Fruit fly (Drosophila melanogaster): ENCODE data around the gene nur.

Gene nur

DNA sequence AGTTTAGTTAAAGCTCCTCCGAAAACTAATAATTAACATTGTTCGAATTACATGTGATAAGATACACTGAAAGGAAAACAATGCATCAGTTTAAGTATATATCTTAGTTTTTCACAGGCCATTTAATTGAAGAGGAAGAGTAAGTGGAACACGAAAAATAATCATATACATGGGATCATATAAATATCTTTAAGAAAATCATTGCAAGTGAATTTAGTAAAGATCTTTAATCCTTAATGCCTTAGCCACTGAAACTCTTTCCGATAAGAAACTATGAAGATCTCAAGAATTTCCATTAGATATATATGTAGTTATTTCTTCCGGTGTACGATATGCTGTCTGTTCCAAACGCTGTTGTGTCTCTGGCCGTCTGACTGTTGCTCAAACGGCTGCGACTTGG lies 42.7 kb downstream of the nur start (continued):
- no peak for TF ChIP-seq CG12744 (GFP tag; optimal IDR thresholded peaks at IDR 0.05)
- no peak for TF ChIP-seq cato (GFP tag; optimal IDR thresholded peaks at IDR 0.05; ENCODE audit: borderline replicate concordance)
- TF ChIP-seq Gsc (GFP tag; IDR thresholded peaks at IDR 0.05): no peak
- TF ChIP-seq Meics (GFP tag; optimal IDR thresholded peaks at IDR 0.05): peak; percentile 47
- peak; percentile 39 for TF ChIP-seq CHES-1-like (GFP tag; optimal IDR thresholded peaks at IDR 0.05)
- TF ChIP-seq Bteb2 (GFP tag; optimal IDR thresholded peaks at IDR 0.05): peak; percentile 52
- peak; percentile 44 for TF ChIP-seq gcm (GFP tag; optimal IDR thresholded peaks at IDR 0.05)
- peak; percentile 59 for TF ChIP-seq Ada2b (GFP tag; IDR thresholded peaks at IDR 0.05)
- TF ChIP-seq zen (tag; optimal IDR thresholded peaks at IDR 0.05): no peak
- TF ChIP-seq tll (GFP tag; optimal IDR thresholded peaks at IDR 0.05): no peak
- no peak for TF ChIP-seq trh (GFP tag; optimal IDR thresholded peaks at IDR 0.05)
- TF ChIP-seq CG8290 (GFP tag; optimal IDR thresholded peaks at IDR 0.05): no peak
- TF ChIP-seq CG8290 (tag; optimal IDR thresholded peaks at IDR 0.05): no peak
- TF ChIP-seq fu2 (GFP tag; optimal IDR thresholded peaks at IDR 0.05): no peak
- TF ChIP-seq CG7556 (GFP tag; optimal IDR thresholded peaks at IDR 0.05): peak; percentile 75
- TF ChIP-seq CG4360 (GFP tag; IDR thresholded peaks at IDR 0.05): no peak
- TF ChIP-seq tap (tag; optimal IDR thresholded peaks at IDR 0.05): peak; percentile 39
- TF ChIP-seq Atf3 (GFP tag; optimal IDR thresholded peaks at IDR 0.05): peak; percentile 17
- TF ChIP-seq Bgb (GFP tag; IDR thresholded peaks at IDR 0.05; ENCODE audit: partially characterized antibody): no peak
- TF ChIP-seq rib (GFP tag; IDR thresholded peaks at IDR 0.05): no peak
- no peak for TF ChIP-seq CG13123 (GFP tag; optimal IDR thresholded peaks at IDR 0.05)
- TF ChIP-seq p53 (GFP tag; optimal IDR thresholded peaks at IDR 0.05): no peak
- no peak for TF ChIP-seq CG1529 (GFP tag; optimal IDR thresholded peaks at IDR 0.05)
- peak; percentile 68 for TF ChIP-seq Sox100B (GFP tag; optimal IDR thresholded peaks at IDR 0.05)
- no peak for TF ChIP-seq CG17186 (GFP tag; optimal IDR thresholded peaks at IDR 0.05)
- peak; percentile 53 for TF ChIP-seq CG1602 (GFP tag; optimal IDR thresholded peaks at IDR 0.05)
- TF ChIP-seq HHEX (GFP tag; optimal IDR thresholded peaks at IDR 0.05): peak; percentile 54
- peak; percentile 54 for TF ChIP-seq eyg (GFP tag; optimal IDR thresholded peaks at IDR 0.05)
- no peak for TF ChIP-seq CG17568 (GFP tag; optimal IDR thresholded peaks at IDR 0.05)
- no peak for TF ChIP-seq toy (GFP tag; IDR thresholded peaks at IDR 0.05)
- no peak for TF ChIP-seq CG7928 (GFP tag; optimal IDR thresholded peaks at IDR 0.05)
- TF ChIP-seq CG7372 (GFP tag; IDR thresholded peaks at IDR 0.05): peak; percentile 12; the same call in 1 of the 2 replicates
- peak; percentile 54 for TF ChIP-seq bcd (GFP tag; optimal IDR thresholded peaks at IDR 0.05)
- no peak for TF ChIP-seq CG12219 (GFP tag; optimal IDR thresholded peaks at IDR 0.05)
- no peak for TF ChIP-seq ato (GFP tag; IDR thresholded peaks at IDR 0.05; ENCODE audit: partially characterized antibody)
- TF ChIP-seq stwl (tag; optimal IDR thresholded peaks at IDR 0.05): no peak
- peak; percentile 33 for TF ChIP-seq CG15601 (tag; optimal IDR thresholded peaks at IDR 0.05)
- no peak for TF ChIP-seq inv (GFP tag; IDR thresholded peaks at IDR 0.05; ENCODE audit: partially characterized antibody)
- TF ChIP-seq CG6272 (GFP tag; IDR thresholded peaks at IDR 0.05): no peak
- no peak for TF ChIP-seq CG3838 (GFP tag; optimal IDR thresholded peaks at IDR 0.05)
- TF ChIP-seq en (GFP tag; optimal IDR thresholded peaks at IDR 0.05): no peak
- TF ChIP-seq ap (GFP tag; IDR thresholded peaks at IDR 0.05): no peak
- TF ChIP-seq cwo (GFP tag; optimal IDR thresholded peaks at IDR 0.05): peak; percentile 41
- no peak for TF ChIP-seq Nf-YA (GFP tag; IDR thresholded peaks at IDR 0.05)
- TF ChIP-seq Hr51 (GFP tag; optimal IDR thresholded peaks at IDR 0.05): peak; percentile 18 to 83
- no peak for TF ChIP-seq CG4404 (GFP tag; IDR thresholded peaks at IDR 0.05)
- peak; percentile 66 for TF ChIP-seq org-1 (GFP tag; optimal IDR thresholded peaks at IDR 0.05)
- TF ChIP-seq CG15696 (tag; optimal IDR thresholded peaks at IDR 0.05): no peak
- TF ChIP-seq z (GFP tag; IDR thresholded peaks at IDR 0.05): no peak
- peak; percentile 80 for TF ChIP-seq grau (tag; optimal IDR thresholded peaks at IDR 0.05)
- peak; percentile 50 for TF ChIP-seq lab (GFP tag; optimal IDR thresholded peaks at IDR 0.05)
